Worm (Caenorhabditis elegans) whole organism, L2 larva: Measurements from ENCODE around the gene sut-2.

ENCODE experiments used
- F13H6.1 ChIP-seq: sonication (generic microtip); optimal IDR thresholded peaks from 2 replicates; lab custom pipeline; 2016; ENCODE audit warnings: missing genetic modification characterization, missing compliant biosample characterization
- ZK546.5 ChIP-seq: sonication (generic microtip); optimal IDR thresholded peaks from 2 replicates; lab custom pipeline; 2017; ENCODE audit warnings: missing biosample characterization, missing genetic modification characterization
- alr-1 ChIP-seq: fragments of 150-350 bp; optimal IDR thresholded peaks from 2 replicates; lab custom pipeline; 2014; ENCODE audit warnings: missing biosample characterization, missing genetic modification characterization
- aly-2 ChIP-seq: fragments of 150-350 bp; optimal IDR thresholded peaks from 2 replicates; lab custom pipeline; 2014; ENCODE audit warnings: missing biosample characterization, missing genetic modification characterization
- ceh-82 ChIP-seq: fragments of 150-350 bp; optimal IDR thresholded peaks from 2 replicates; lab custom pipeline; 2014; ENCODE audit warnings: missing biosample characterization, missing genetic modification characterization
- lsy-2 ChIP-seq, 2 experiments: fragments of 150-350 bp in 1 of 2; sonication (generic microtip) in 1 of 2; optimal IDR thresholded peaks; 2 replicates each; lab custom pipeline; 2014 to 2017; ENCODE audit warnings: missing biosample characterization in 2 of 2, missing genetic modification characterization in 2 of 2
- mab-5 ChIP-seq: fragments of 150-350 bp; optimal IDR thresholded peaks from 2 replicates; lab custom pipeline; 2014; ENCODE audit warnings: missing biosample characterization, missing genetic modification characterization
- nhr-10 ChIP-seq: sonication (generic microtip); optimal IDR thresholded peaks from 2 replicates; lab custom pipeline; 2017; ENCODE audit warnings: missing biosample characterization, missing genetic modification characterization
- nhr-23 ChIP-seq: fragments of 150-350 bp; optimal IDR thresholded peaks from 2 replicates; lab custom pipeline; 2014; ENCODE audit warnings: missing biosample characterization, missing genetic modification reagents, missing genetic modification characterization
- nhr-25 ChIP-seq: fragments of 150-350 bp; sonication (generic microtip); optimal IDR thresholded peaks from 3 replicates; lab custom pipeline; 2014; ENCODE audit warnings: missing biosample characterization, missing genetic modification characterization
- nhr-77 ChIP-seq: fragments of 150-350 bp; optimal IDR thresholded peaks from 2 replicates; lab custom pipeline; 2014; ENCODE audit warnings: missing biosample characterization, missing genetic modification characterization
- unc-39 ChIP-seq: fragments of 150-350 bp; optimal IDR thresholded peaks from 2 replicates; lab custom pipeline; 2014; ENCODE audit warnings: missing biosample characterization, missing genetic modification characterization
- ztf-11 ChIP-seq: sonication (generic microtip); optimal IDR thresholded peaks from 2 replicates; lab custom pipeline; 2017; ENCODE audit warnings: missing biosample characterization, missing genetic modification characterization

DNA sequence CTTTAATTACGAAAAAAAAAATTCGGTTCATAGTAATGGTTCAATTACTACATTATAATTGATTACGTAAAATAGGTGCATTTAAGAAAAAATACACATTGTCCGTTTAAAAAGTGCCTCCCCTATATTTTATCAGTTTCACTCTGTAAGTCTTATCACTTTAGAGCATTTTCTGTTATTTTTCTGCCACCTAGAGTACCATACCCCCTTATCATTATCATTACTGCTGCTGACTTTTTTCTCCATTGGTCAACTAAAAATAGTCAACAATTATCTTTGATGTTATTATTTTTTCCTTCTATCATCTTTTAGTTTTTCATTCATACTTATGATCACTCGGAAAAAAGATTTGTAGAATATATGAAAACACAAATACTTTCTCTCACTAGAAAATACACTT is 28.6 kb upstream of the sut-2 start:
- TF ChIP-seq nhr-23 (tag; lab: Kevin White, UChicago) (no peak), unc-39 (tag; lab: Kevin White, UChicago) (no peak), nhr-77 (tag; lab: Kevin White, UChicago) (no peak), mab-5 (tag; lab: Kevin White, UChicago) (no peak), nhr-10 (tag; lab: Kevin White, UChicago) (no peak), ceh-82 (tag; lab: Kevin White, UChicago) (no peak), alr-1 (tag; lab: Kevin White, UChicago) (no peak), ZK546.5 (no peak), lsy-2 (tag; optimal IDR thresholded peaks at IDR 0.05; lab: Kevin White, UChicago) (no peak), F13H6.1 (tag; lab: Kevin White, UChicago) (no peak), nhr-25 (tag; lab: Kevin White, UChicago) (no peak), aly-2 (tag; lab: Kevin White, UChicago) (no peak), ztf-11 (no peak)
